Fruit fly (Drosophila melanogaster) whole organism, embryonic: ENCODE results near the gene asun.

Source experiments
- Antp ChIP-seq: fragments of 200-800 bp; sonication (Bioruptor generic); optimal IDR thresholded peaks from 3 replicates; lab custom pipeline; 2016; ENCODE audit warnings: missing biosample characterization, missing genetic modification characterization
- Atf3 ChIP-seq: fragments of 200-800 bp; sonication (Bioruptor generic); optimal IDR thresholded peaks from 3 replicates; lab custom pipeline; 2016; ENCODE audit warnings: missing biosample characterization, missing genetic modification characterization
- Awh ChIP-seq: fragments of 200-800 bp; sonication (Bioruptor generic); IDR thresholded peaks from 2 replicates; pipeline ENCODE4, ENCODE4 v1.3.6; 2022; ENCODE audit warnings: missing biosample characterization, missing genetic modification characterization
- C15 ChIP-seq: fragments of 200-800 bp; sonication (Bioruptor generic); IDR thresholded peaks from 3 replicates; pipeline ENCODE4 v1.3.6; 2022; ENCODE audit warnings: missing biosample characterization, missing genetic modification characterization
- CG10543 ChIP-seq: fragments of 200-800 bp; sonication (Bioruptor generic); optimal IDR thresholded peaks from 3 replicates; lab custom pipeline; 2017; ENCODE audit warnings: missing biosample characterization, mild to moderate bottlenecking, missing genetic modification characterization, moderate library complexity
- CG11398 ChIP-seq: fragments of 200-800 bp; sonication (Bioruptor generic); optimal IDR thresholded peaks from 2 replicates; lab custom pipeline; 2016; ENCODE audit warnings: missing biosample characterization, missing genetic modification characterization
- CG11695 ChIP-seq: fragments of 200-800 bp; sonication (Bioruptor generic); IDR thresholded peaks from 3 replicates; pipeline ENCODE4 v1.3.6; 2022; ENCODE audit warnings: missing biosample characterization, missing genetic modification characterization
- CG12236 ChIP-seq: fragments of 200-800 bp; sonication (Bioruptor generic); optimal IDR thresholded peaks from 2 replicates; lab custom pipeline; 2016; ENCODE audit warnings: missing biosample characterization, missing genetic modification characterization
- CG1233 ChIP-seq: fragments of 200-800 bp; sonication (Bioruptor generic); optimal IDR thresholded peaks from 4 replicates; lab custom pipeline; 2018; ENCODE audit warnings: missing biosample characterization, mild to moderate bottlenecking, missing genetic modification characterization
- CG13287 ChIP-seq: fragments of 200-800 bp; sonication (Bioruptor generic); IDR thresholded peaks from 2 replicates; pipeline ENCODE4 v1.3.6; 2022; ENCODE audit warnings: missing biosample characterization, missing genetic modification characterization; ENCODE audit not compliant: partially characterized antibody
- CG14441 ChIP-seq: fragments of 200-800 bp; sonication (Bioruptor generic); IDR thresholded peaks from 2 replicates; pipeline ENCODE4 v1.3.6; 2022; ENCODE audit warnings: missing biosample characterization, missing genetic modification characterization
- CG14667 ChIP-seq: fragments of 200-800 bp; sonication (Bioruptor generic); IDR thresholded peaks from 2 replicates; pipeline ENCODE4 v1.3.6; 2022; ENCODE audit warnings: missing biosample characterization, missing genetic modification characterization
- CG2129 ChIP-seq: fragments of 200-800 bp; sonication (Bioruptor generic); IDR thresholded peaks from 2 replicates; pipeline ENCODE4 v1.3.6; 2022; ENCODE audit warnings: missing biosample characterization, missing genetic modification characterization; ENCODE audit not compliant: partially characterized antibody
- CG3726 ChIP-seq: fragments of 200-800 bp; sonication (Bioruptor generic); IDR thresholded peaks from 3 replicates; pipeline ENCODE4, ENCODE4 v1.3.6; 2022; ENCODE audit warnings: missing biosample characterization, missing genetic modification characterization
- CG42726 ChIP-seq: fragments of 200-800 bp; sonication (Bioruptor generic); IDR thresholded peaks from 2 replicates; pipeline ENCODE4 v1.3.6; 2022; ENCODE audit warnings: missing biosample characterization, missing genetic modification characterization; ENCODE audit not compliant: partially characterized antibody
- CG4424 ChIP-seq: fragments of 200-800 bp; sonication (Bioruptor generic); optimal IDR thresholded peaks from 3 replicates; lab custom pipeline; 2016; ENCODE audit warnings: missing biosample characterization, missing genetic modification characterization
- CG5180 ChIP-seq: fragments of 200-800 bp; sonication (Bioruptor generic); optimal IDR thresholded peaks from 3 replicates; lab custom pipeline; 2017; ENCODE audit warnings: missing biosample characterization, missing genetic modification characterization, mild to moderate bottlenecking, moderate library complexity, missing genetic modification reagents
- CG6854 ChIP-seq: fragments of 200-800 bp; sonication (Bioruptor generic); optimal IDR thresholded peaks from 3 replicates; lab custom pipeline; 2017; ENCODE audit warnings: missing biosample characterization, mild to moderate bottlenecking, missing genetic modification characterization
- CG7271 ChIP-seq: fragments of 200-800 bp; sonication (Bioruptor generic); optimal IDR thresholded peaks from 2 replicates; lab custom pipeline; 2018; ENCODE audit warnings: missing biosample characterization, mild to moderate bottlenecking, missing genetic modification characterization, moderate library complexity
- CG7745 ChIP-seq: fragments of 200-800 bp; sonication (Bioruptor generic); optimal IDR thresholded peaks from 2 replicates; lab custom pipeline; 2018; ENCODE audit warnings: missing biosample characterization, mild to moderate bottlenecking, missing genetic modification characterization, moderate library complexity
- CG9437 ChIP-seq: fragments of 200-800 bp; sonication (Bioruptor generic); optimal IDR thresholded peaks from 2 replicates; lab custom pipeline; 2018; ENCODE audit warnings: missing biosample characterization, mild to moderate bottlenecking, missing genetic modification characterization
- CrebB ChIP-seq: fragments of 200-800 bp; sonication (Bioruptor generic); optimal IDR thresholded peaks from 3 replicates; lab custom pipeline; 2018; ENCODE audit warnings: missing biosample characterization, mild to moderate bottlenecking, missing genetic modification characterization
- Deaf1 ChIP-seq: fragments of 200-800 bp; optimal IDR thresholded peaks from 3 replicates; lab custom pipeline; 2019; ENCODE audit warnings: missing biosample characterization, mild to moderate bottlenecking, missing genetic modification characterization, moderate library complexity
- E2f1 ChIP-seq: fragments of 200-800 bp; sonication (Bioruptor generic); IDR thresholded peaks from 2 replicates; pipeline ENCODE4 v1.3.6; 2022; ENCODE audit warnings: missing biosample characterization, missing genetic modification characterization
- HLH54F ChIP-seq: fragments of 200-800 bp; sonication (Bioruptor generic); optimal IDR thresholded peaks from 3 replicates; lab custom pipeline; 2016; ENCODE audit warnings: missing biosample characterization, missing genetic modification characterization
- Lim3 ChIP-seq: fragments of 200-800 bp; sonication (Bioruptor generic); IDR thresholded peaks from 2 replicates; pipeline ENCODE4 v1.3.6; 2022; ENCODE audit warnings: missing biosample characterization, missing genetic modification characterization
- Opbp ChIP-seq: fragments of 200-800 bp; sonication (Bioruptor generic); IDR thresholded peaks from 3 replicates; pipeline ENCODE4 v1.3.6; 2022; ENCODE audit warnings: missing biosample characterization, missing genetic modification characterization; ENCODE audit not compliant: partially characterized antibody
- Scr ChIP-seq: fragments of 200-800 bp; sonication (Bioruptor generic); IDR thresholded peaks from 2 replicates; pipeline ENCODE4 v1.3.6; 2022; ENCODE audit warnings: missing biosample characterization, missing genetic modification characterization; ENCODE audit not compliant: partially characterized antibody
- Sry-β ChIP-seq: fragments of 200-800 bp; sonication (Bioruptor generic); optimal IDR thresholded peaks from 2 replicates; lab custom pipeline; 2018; ENCODE audit warnings: missing biosample characterization, mild to moderate bottlenecking, missing genetic modification characterization, moderate library complexity
- Taf1 ChIP-seq: fragments of 200-800 bp; sonication (Bioruptor generic); IDR thresholded peaks from 2 replicates; pipeline ENCODE4 v1.3.6; 2022; ENCODE audit warnings: missing biosample characterization, missing genetic modification characterization
- ab ChIP-seq: fragments of 200-800 bp; sonication (Bioruptor generic); optimal IDR thresholded peaks from 2 replicates; lab custom pipeline; 2016; ENCODE audit warnings: missing biosample characterization, missing genetic modification characterization
- br ChIP-seq: fragments of >200 bp; optimal IDR thresholded peaks from 2 replicates; lab custom pipeline; 2017
- crc ChIP-seq: fragments of 200-800 bp; sonication (Bioruptor generic); optimal IDR thresholded peaks from 2 replicates; lab custom pipeline; 2016; ENCODE audit warnings: missing biosample characterization, missing genetic modification characterization
- danr ChIP-seq: fragments of 200-800 bp; sonication (Bioruptor generic); IDR thresholded peaks from 2 replicates; pipeline ENCODE4 v1.3.6; 2022; ENCODE audit warnings: missing biosample characterization, missing genetic modification characterization
- dm ChIP-seq: fragments of 200-800 bp; sonication (Bioruptor generic); optimal IDR thresholded peaks from 3 replicates; lab custom pipeline; 2016; ENCODE audit warnings: missing biosample characterization, missing genetic modification characterization
- emc ChIP-seq: fragments of 200-800 bp; sonication (Bioruptor generic); optimal IDR thresholded peaks from 2 replicates; lab custom pipeline; 2016; ENCODE audit warnings: missing biosample characterization, missing genetic modification characterization
- fd102C ChIP-seq: fragments of 200-800 bp; sonication (Bioruptor generic); optimal IDR thresholded peaks from 2 replicates; lab custom pipeline; 2018; ENCODE audit warnings: missing biosample characterization, mild to moderate bottlenecking, missing genetic modification characterization, moderate library complexity
- kah ChIP-seq: fragments of 200-800 bp; sonication (Bioruptor generic); optimal IDR thresholded peaks from 2 replicates; lab custom pipeline; 2018; ENCODE audit warnings: missing biosample characterization, mild to moderate bottlenecking, missing genetic modification characterization
- kni ChIP-seq: fragments of 200-800 bp; sonication (Bioruptor generic); optimal IDR thresholded peaks from 3 replicates; lab custom pipeline; 2017; ENCODE audit warnings: mild to moderate bottlenecking, missing biosample characterization, missing genetic modification reagents, missing genetic modification characterization
- lbe ChIP-seq: fragments of 200-800 bp; sonication (Bioruptor generic); optimal IDR thresholded peaks from 2 replicates; lab custom pipeline; 2016; ENCODE audit warnings: missing biosample characterization, mild to moderate bottlenecking, missing genetic modification characterization
- run ChIP-seq: fragments of 200-800 bp; sonication (Bioruptor generic); optimal IDR thresholded peaks from 3 replicates; lab custom pipeline; 2018; ENCODE audit warnings: missing biosample characterization, mild to moderate bottlenecking, missing genetic modification characterization
- scrt ChIP-seq: fragments of 200-800 bp; sonication (Bioruptor generic); optimal IDR thresholded peaks from 2 replicates; lab custom pipeline; 2018; ENCODE audit warnings: missing biosample characterization, mild to moderate bottlenecking, missing genetic modification characterization, moderate library complexity
- sima ChIP-seq: fragments of 200-800 bp; sonication (Bioruptor generic); optimal IDR thresholded peaks from 2 replicates; lab custom pipeline; 2016; ENCODE audit warnings: missing biosample characterization, missing genetic modification characterization
- sisA ChIP-seq: fragments of 200-800 bp; sonication (Bioruptor generic); IDR thresholded peaks from 2 replicates; pipeline ENCODE4 v1.3.6; 2022; ENCODE audit warnings: missing biosample characterization, missing genetic modification characterization
- slou ChIP-seq: fragments of 200-800 bp; sonication (Bioruptor generic); optimal IDR thresholded peaks from 3 replicates; lab custom pipeline; 2016; ENCODE audit warnings: missing biosample characterization, missing genetic modification characterization
- sqz ChIP-seq: fragments of 200-800 bp; sonication (Bioruptor generic); optimal IDR thresholded peaks from 3 replicates; lab custom pipeline; 2018; ENCODE audit warnings: missing biosample characterization, mild to moderate bottlenecking, missing genetic modification characterization
- toy ChIP-seq: fragments of 200-800 bp; sonication (Bioruptor generic); IDR thresholded peaks from 2 replicates; pipeline ENCODE4 v1.3.6; 2022; ENCODE audit warnings: missing biosample characterization, missing genetic modification characterization
- unpg ChIP-seq: fragments of 200-800 bp; sonication (Bioruptor generic); optimal IDR thresholded peaks from 3 replicates; lab custom pipeline; 2018; ENCODE audit warnings: missing biosample characterization, mild to moderate bottlenecking, missing genetic modification characterization, moderate library complexity
- vvl ChIP-seq: fragments of 200-800 bp; sonication (Bioruptor generic); IDR thresholded peaks from 2 replicates; pipeline ENCODE4 v1.3.6; 2022; ENCODE audit warnings: missing biosample characterization, missing genetic modification characterization
- zen2 ChIP-seq: fragments of 200-800 bp; sonication (Bioruptor generic); IDR thresholded peaks from 3 replicates; pipeline ENCODE4 v1.3.6; 2022; ENCODE audit warnings: missing biosample characterization, missing genetic modification characterization; ENCODE audit not compliant: partially characterized antibody

asun gene

dm6 chr3R:16224415-16225165 is 39.5 kb upstream of the asun start (continued):
- peak; percentile 91 for TF ChIP-seq kah
- peak; percentile 94 for TF ChIP-seq dm (GFP tag; lab: Kevin White, UChicago)
- peak; percentile 90 for TF ChIP-seq CG10543
- no peak for TF ChIP-seq Lim3 (GFP tag; lab: Robert Waterston, UW)
- peak; percentile 97 for TF ChIP-seq Atf3 (GFP tag; lab: Kevin White, UChicago)
- TF ChIP-seq ab (GFP tag; lab: Kevin White, UChicago), result peak; percentile 65
- TF ChIP-seq CG12236 (GFP tag; lab: Kevin White, UChicago), result peak; percentile 96
- no peak for TF ChIP-seq C15
- peak; percentile 97 for TF ChIP-seq CG6854 (GFP tag; lab: Kevin White, UChicago)
- peak; percentile 81 for TF ChIP-seq kni (GFP tag; lab: Kevin White, UChicago)
- TF ChIP-seq slou, result peak; percentile 90
- peak; percentile 98 for TF ChIP-seq CG4424 (GFP tag; lab: Kevin White, UChicago)
- no peak for TF ChIP-seq E2f1 (GFP tag; lab: Robert Waterston, UW)
- peak; percentile 96 for TF ChIP-seq Deaf1
- peak; percentile 75 for TF ChIP-seq Sry-β (GFP tag; lab: Kevin White, UChicago)
- TF ChIP-seq br (lab: Kevin White, UChicago), result no peak
- no peak for TF ChIP-seq Opbp
- TF ChIP-seq CG14441 (GFP tag; lab: Robert Waterston, UW), result no peak
- peak; percentile 91 for TF ChIP-seq CG7271 (tag; lab: Kevin White, UChicago)
- TF ChIP-seq sima, result peak; percentile 93
- TF ChIP-seq sqz (GFP tag; lab: Kevin White, UChicago), result peak; percentile 95
- TF ChIP-seq fd102C (GFP tag; lab: Kevin White, UChicago), result peak; percentile 44
- peak; percentile 90 for TF ChIP-seq CG9437
- no peak for TF ChIP-seq CG11695 (GFP tag; lab: Robert Waterston, UW)
- no peak for TF ChIP-seq CG2129 (GFP tag; lab: Robert Waterston, UW)
- TF ChIP-seq scrt (GFP tag; lab: Kevin White, UChicago), result peak; percentile 96
- TF ChIP-seq CG3726 (GFP tag; lab: Robert Waterston, UW), result no peak
- TF ChIP-seq Awh (GFP tag; lab: Robert Waterston, UW), result no peak
- no peak for TF ChIP-seq Scr (GFP tag; lab: Robert Waterston, UW)
- TF ChIP-seq CG11398 (GFP tag; lab: Kevin White, UChicago), result peak; percentile 95
- TF ChIP-seq CG13287, result no peak
- no peak for TF ChIP-seq CG14667 (GFP tag; lab: Robert Waterston, UW)
- no peak for TF ChIP-seq Taf1 (GFP tag; lab: Robert Waterston, UW)
- peak; percentile 97 for TF ChIP-seq CG1233 (GFP tag; lab: Kevin White, UChicago)
- peak; percentile 91 for TF ChIP-seq CG5180 (GFP tag; lab: Kevin White, UChicago)
- TF ChIP-seq lbe (GFP tag; lab: Kevin White, UChicago), result peak; percentile 71
- no peak for TF ChIP-seq vvl (GFP tag; lab: Robert Waterston, UW)
- no peak for TF ChIP-seq zen2 (GFP tag; lab: Robert Waterston, UW)
- peak; percentile 79 for TF ChIP-seq CG7745 (tag; lab: Kevin White, UChicago)
- TF ChIP-seq sisA (GFP tag; lab: Robert Waterston, UW), result no peak
- peak; percentile 95 for TF ChIP-seq crc
- TF ChIP-seq run (tag; lab: Kevin White, UChicago), result peak; percentile 96
- no peak for TF ChIP-seq danr (GFP tag; lab: Robert Waterston, UW)
- TF ChIP-seq CG42726 (GFP tag; lab: Robert Waterston, UW), result no peak
- TF ChIP-seq Antp (GFP tag; lab: Kevin White, UChicago), result peak; percentile 97
- TF ChIP-seq emc, result peak; percentile 94
- peak; percentile 99 for TF ChIP-seq unpg (GFP tag; lab: Kevin White, UChicago)
- peak; percentile 96 for TF ChIP-seq CrebB
- no peak for TF ChIP-seq toy (GFP tag; lab: Robert Waterston, UW)
- peak; percentile 96 for TF ChIP-seq HLH54F (GFP tag; lab: Kevin White, UChicago)
